Worm (Caenorhabditis elegans) whole organism, mixed stage, embryonic: Measurements from ENCODE around the gene selt-1.1.
A peak's percentile ranks its signal among the peaks of the same experiment; 100 is the strongest.

Source experiments
- ces-1 ChIP-seq: fragments of 150-350 bp; optimal IDR thresholded peaks from 2 replicates; lab custom pipeline; 2014; ENCODE audit warnings: missing biosample characterization, missing genetic modification reagents, missing genetic modification characterization
- elt-1 ChIP-seq: sonication (generic microtip); optimal IDR thresholded peaks from 2 replicates; lab custom pipeline; 2017; ENCODE audit warnings: missing genetic modification characterization, mild to moderate bottlenecking, missing compliant biosample characterization, antibody characterized with exemption, moderate library complexity, borderline replicate concordance; ENCODE audit not compliant: insufficient read depth
- elt-3 ChIP-seq: fragments of 150-350 bp; optimal IDR thresholded peaks from 2 replicates; lab custom pipeline; 2014; ENCODE audit warnings: missing biosample characterization, missing genetic modification characterization
- flh-1 ChIP-seq: fragments of 200-800 bp; sonication (Bioruptor generic); optimal IDR thresholded peaks from 2 replicates; lab custom pipeline; 2018; ENCODE audit warnings: mild to moderate bottlenecking, missing genetic modification characterization, moderate library complexity, missing compliant biosample characterization
- lin-13 ChIP-seq: fragments of 150-350 bp; optimal IDR thresholded peaks from 2 replicates; lab custom pipeline; 2014; ENCODE audit warnings: missing biosample characterization, missing genetic modification characterization
- lsy-2 ChIP-seq: fragments of 150-350 bp; optimal IDR thresholded peaks from 2 replicates; lab custom pipeline; 2014; ENCODE audit warnings: missing biosample characterization, missing genetic modification characterization
- mep-1 ChIP-seq: fragments of 150-350 bp; optimal IDR thresholded peaks from 2 replicates; lab custom pipeline; 2017; ENCODE audit warnings: missing biosample characterization, missing genetic modification reagents, missing genetic modification characterization, inconsistent platforms
- nhr-12 ChIP-seq: fragments of 150-350 bp; optimal IDR thresholded peaks from 2 replicates; lab custom pipeline; 2014; ENCODE audit warnings: missing biosample characterization, missing genetic modification characterization
- nhr-237 ChIP-seq: fragments of 150-350 bp; optimal IDR thresholded peaks from 2 replicates; lab custom pipeline; 2014; ENCODE audit warnings: missing biosample characterization, missing genetic modification characterization
- nhr-28 ChIP-seq: fragments of 150-350 bp; optimal IDR thresholded peaks from 2 replicates; lab custom pipeline; 2014; ENCODE audit warnings: missing biosample characterization, missing genetic modification characterization
- nhr-76 ChIP-seq: sonication (generic microtip); optimal IDR thresholded peaks from 2 replicates; lab custom pipeline; 2017; ENCODE audit warnings: missing biosample characterization, missing genetic modification characterization
- pha-4 ChIP-seq: fragments of 150-350 bp; optimal IDR thresholded peaks from 2 replicates; lab custom pipeline; 2018; ENCODE audit warnings: missing biosample characterization, missing genetic modification reagents, missing genetic modification characterization
- snpc-4 ChIP-seq: fragments of 150-350 bp; optimal IDR thresholded peaks from 2 replicates; lab custom pipeline; 2014; ENCODE audit warnings: missing biosample characterization, missing genetic modification characterization
- unc-62 ChIP-seq: fragments of 150-350 bp; optimal IDR thresholded peaks from 2 replicates; lab custom pipeline; 2014; ENCODE audit warnings: missing biosample characterization, missing genetic modification reagents, missing genetic modification characterization

DNA sequence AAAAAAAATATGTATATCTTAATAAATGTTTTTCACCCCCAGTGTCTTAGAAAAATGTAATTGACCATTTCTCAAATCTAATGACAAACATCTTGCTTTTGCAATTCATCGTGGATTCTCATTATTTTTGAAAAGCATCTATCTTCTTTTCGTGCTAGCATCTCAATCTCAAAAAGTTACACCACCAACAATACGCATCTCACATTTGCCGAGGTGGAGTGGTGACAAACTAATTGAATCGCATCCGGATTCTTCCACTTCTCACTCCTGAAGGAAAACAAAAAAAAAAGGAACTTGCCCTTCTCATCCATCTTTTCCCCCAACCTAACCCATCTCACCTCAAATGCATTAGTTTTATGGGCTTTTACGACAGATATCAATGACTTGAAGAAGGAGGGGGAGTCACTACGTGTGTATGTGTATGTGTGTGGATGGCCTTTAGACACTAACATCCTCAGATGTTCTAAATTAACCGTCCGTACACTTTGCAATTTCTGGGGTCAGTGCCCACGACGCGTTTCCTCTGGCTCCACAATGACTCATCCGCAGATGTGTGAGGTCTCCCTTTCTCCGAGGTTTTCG lies 1.2 kb upstream of the selt-1.1 start:
- TF ChIP-seq unc-62 (GFP tag; lab: Kevin White, UChicago) = peak; percentile 40
- TF ChIP-seq snpc-4 (tag; lab: Kevin White, UChicago) = no peak
- TF ChIP-seq ces-1 = no peak
- TF ChIP-seq nhr-237 = no peak
- TF ChIP-seq pha-4 (tag; lab: Kevin White, UChicago) = no peak
- no peak for TF ChIP-seq lsy-2
- no peak for TF ChIP-seq elt-3 (tag; lab: Kevin White, UChicago)
- TF ChIP-seq nhr-12 (tag; lab: Kevin White, UChicago) = no peak
- no peak for TF ChIP-seq flh-1
- TF ChIP-seq nhr-28 (tag; lab: Kevin White, UChicago) = no peak
- no peak for TF ChIP-seq lin-13
- TF ChIP-seq nhr-76 (tag; lab: Kevin White, UChicago) = no peak
- no peak for TF ChIP-seq elt-1 (tag; lab: Kevin White, UChicago)
- TF ChIP-seq mep-1 (tag; lab: Kevin White, UChicago) = no peak
